Worm (Caenorhabditis elegans) whole organism, midembryonic: Measurements from ENCODE around the gene C36C5.4.

ENCODE experiments used
- T22C8.4 ChIP-seq: fragments of 200-800 bp; sonication (Bioruptor generic); IDR thresholded peaks from 2 replicates; pipeline ENCODE4 v1.3.6; 2022; ENCODE audit warnings: missing genetic modification characterization, missing compliant biosample characterization
- cog-1 ChIP-seq: sonication (generic microtip); optimal IDR thresholded peaks from 2 replicates; lab custom pipeline; 2016; ENCODE audit warnings: missing genetic modification characterization, missing compliant biosample characterization
- flt-1 ChIP-seq: fragments of 200-800 bp; sonication (Bioruptor generic); IDR thresholded peaks from 2 replicates; pipeline ENCODE4 v1.3.6; 2022; ENCODE audit warnings: missing genetic modification characterization, missing compliant biosample characterization
- klf-2 ChIP-seq: fragments of 200-800 bp; sonication (Bioruptor generic); conservative IDR thresholded peaks from 2 replicates; pipeline ENCODE4 v1.3.6; 2022; ENCODE audit warnings: missing genetic modification reagents, missing genetic modification characterization, missing compliant biosample characterization
- med-1 ChIP-seq: sonication (generic microtip); optimal IDR thresholded peaks from 2 replicates; lab custom pipeline; 2017; ENCODE audit warnings: missing genetic modification characterization, mild to moderate bottlenecking, missing compliant biosample characterization, antibody characterized with exemption, missing genetic modification reagents; ENCODE audit not compliant: insufficient read depth
- ref-1 ChIP-seq: fragments of 200-800 bp; sonication (Bioruptor generic); conservative IDR thresholded peaks from 2 replicates; pipeline ENCODE4 v1.3.6; 2022; ENCODE audit warnings: missing genetic modification reagents, missing genetic modification characterization, missing compliant biosample characterization
- tab-1 ChIP-seq: fragments of 200-800 bp; sonication (Bioruptor generic); IDR thresholded peaks from 2 replicates; pipeline ENCODE4 v1.3.6; 2022; ENCODE audit warnings: missing genetic modification characterization, missing compliant biosample characterization
- ztf-23 ChIP-seq: fragments of 200-800 bp; sonication (Bioruptor generic); IDR thresholded peaks from 2 replicates; pipeline ENCODE4 v1.3.6; 2022; ENCODE audit warnings: missing genetic modification reagents, missing genetic modification characterization, missing compliant biosample characterization
- ztf-29 ChIP-seq: fragments of 200-800 bp; sonication (Bioruptor generic); IDR thresholded peaks from 2 replicates; pipeline ENCODE4 v1.3.6; 2022; ENCODE audit warnings: missing genetic modification reagents, missing genetic modification characterization, missing compliant biosample characterization

The C36C5.4 gene

DNA sequence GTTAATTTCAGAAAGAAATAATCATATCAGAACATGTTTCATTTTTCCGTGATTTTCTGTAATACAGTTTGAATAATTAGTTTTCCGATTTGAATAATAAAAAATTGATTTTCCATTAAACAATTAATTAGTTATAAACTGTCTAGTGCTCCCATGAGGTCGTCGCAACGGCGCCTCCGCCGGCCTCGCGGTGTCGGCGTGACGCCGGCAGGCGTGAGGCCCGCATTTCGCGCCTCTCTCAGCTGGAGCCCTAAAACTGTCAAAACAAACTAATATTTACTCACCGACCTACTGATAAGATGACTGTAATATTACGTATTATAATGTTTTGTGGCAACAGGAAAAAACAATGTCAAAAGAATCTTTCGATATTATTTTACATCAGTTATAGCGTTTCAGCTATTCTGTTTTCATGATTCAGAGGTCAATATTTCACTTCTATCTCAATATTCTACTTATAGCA is 33.0 kb upstream of the C36C5.4 start, which contains the start of gene F02C9.2:
Gene F02C9.2, plus strand, starts transcription at position 413 of the 463 bp plus-strand sequence.
- TF ChIP-seq ref-1 (GFP tag; lab: Robert Waterston, UW) = no peak
- no peak for TF ChIP-seq T22C8.4 (GFP tag; lab: Robert Waterston, UW)
- TF ChIP-seq cog-1 = no peak
- TF ChIP-seq ztf-23 (GFP tag; lab: Robert Waterston, UW) = no peak
- no peak for TF ChIP-seq tab-1 (GFP tag; lab: Robert Waterston, UW)
- no peak for TF ChIP-seq klf-2 (GFP tag; lab: Robert Waterston, UW)
- no peak for TF ChIP-seq flt-1 (GFP tag; lab: Robert Waterston, UW)
- no peak for TF ChIP-seq ztf-29 (GFP tag; lab: Robert Waterston, UW)
- TF ChIP-seq med-1 = no peak

ce11 chrV:3138488-3138887 is 27.9 kb upstream of the C36C5.4 start, which contains the start of the genes irld-3 and F02C9.1:
TSS of gene irld-3 (minus strand) at chrV:3138588.
TSS of gene F02C9.1 (plus strand) at chrV:3138703.
- no peak for TF ChIP-seq flt-1 (GFP tag; lab: Robert Waterston, UW)
- TF ChIP-seq med-1 = no peak
- no peak for TF ChIP-seq ref-1 (GFP tag; lab: Robert Waterston, UW)
- TF ChIP-seq tab-1 (GFP tag; lab: Robert Waterston, UW) = no peak
- TF ChIP-seq klf-2 (GFP tag; lab: Robert Waterston, UW) = no peak
- no peak for TF ChIP-seq cog-1
- TF ChIP-seq ztf-29 (GFP tag; lab: Robert Waterston, UW) = no peak
- TF ChIP-seq T22C8.4 (GFP tag; lab: Robert Waterston, UW) = no peak
- TF ChIP-seq ztf-23 (GFP tag; lab: Robert Waterston, UW) = no peak

DNA sequence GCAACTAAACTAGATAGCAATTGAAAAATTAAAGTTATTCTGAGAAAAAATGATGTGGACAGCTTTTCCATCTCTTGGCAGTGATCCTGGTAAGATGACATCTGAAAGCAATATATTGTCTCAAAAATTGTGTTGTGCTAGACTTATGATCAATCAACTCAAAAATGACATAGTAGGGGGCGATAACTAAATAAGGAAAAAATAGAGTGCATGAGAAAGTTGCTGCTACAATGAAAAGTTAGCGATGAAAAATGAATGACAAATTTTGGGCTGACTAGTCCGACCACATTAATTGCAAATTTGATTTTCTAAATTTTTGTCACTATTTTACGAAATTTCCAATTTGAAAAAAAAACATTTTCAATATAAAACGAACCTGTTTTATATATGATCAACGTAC is 25.2 kb upstream of the C36C5.4 start, which contains the start of gene srab-9:
Gene srab-9, minus strand, starts transcription at position 101 of the 400 bp plus-strand sequence.
- TF ChIP-seq cog-1 (no peak), tab-1 (GFP tag; lab: Robert Waterston, UW) (no peak), ztf-23 (GFP tag; lab: Robert Waterston, UW) (no peak), ref-1 (GFP tag; lab: Robert Waterston, UW) (no peak), ztf-29 (GFP tag; lab: Robert Waterston, UW) (no peak), med-1 (no peak), klf-2 (GFP tag; lab: Robert Waterston, UW) (no peak), flt-1 (GFP tag; lab: Robert Waterston, UW) (no peak), T22C8.4 (GFP tag; lab: Robert Waterston, UW) (no peak)

- TF ChIP-seq flt-1 (GFP tag; lab: Robert Waterston, UW) = no peak
- TF ChIP-seq ref-1 (GFP tag; lab: Robert Waterston, UW) = no peak
- TF ChIP-seq ztf-23 (GFP tag; lab: Robert Waterston, UW) = no peak
- TF ChIP-seq med-1 = no peak
- TF ChIP-seq ztf-29 (GFP tag; lab: Robert Waterston, UW) = no peak
- TF ChIP-seq cog-1 = no peak
- no peak for TF ChIP-seq tab-1 (GFP tag; lab: Robert Waterston, UW)
- no peak for TF ChIP-seq T22C8.4 (GFP tag; lab: Robert Waterston, UW)
- TF ChIP-seq klf-2 (GFP tag; lab: Robert Waterston, UW) = no peak
Observed at ce11 chrV:3144494-3144893, 21.9 kb upstream of the C36C5.4 start, which contains the start of gene srab-10. TSS of gene srab-10 (minus strand) at chrV:3144594.

DNA sequence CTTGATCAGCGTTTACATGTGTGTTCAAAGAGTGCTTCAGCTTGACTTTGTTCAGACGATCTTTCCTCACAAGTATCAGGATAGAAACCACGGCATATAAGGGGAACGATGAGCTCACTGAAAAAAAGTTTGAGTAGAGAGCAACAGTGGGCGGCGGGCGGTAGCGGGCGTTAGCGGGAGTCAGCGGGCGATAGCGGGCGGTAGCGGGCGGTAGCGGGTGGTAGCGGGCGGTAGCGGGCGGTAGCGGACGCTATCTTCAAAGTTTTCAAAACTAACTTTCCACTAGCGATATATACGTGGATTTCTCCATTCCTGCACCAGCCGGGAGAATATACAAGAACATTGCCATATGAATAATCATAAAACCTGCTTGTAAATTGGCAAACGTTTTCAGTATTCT is 21.1 kb upstream of the C36C5.4 start:
- TF ChIP-seq klf-2 (GFP tag; lab: Robert Waterston, UW) (no peak), ztf-29 (GFP tag; lab: Robert Waterston, UW) (no peak), med-1 (no peak), T22C8.4 (GFP tag; lab: Robert Waterston, UW) (no peak), cog-1 (no peak), ref-1 (GFP tag; lab: Robert Waterston, UW) (no peak), ztf-23 (GFP tag; lab: Robert Waterston, UW) (no peak), tab-1 (GFP tag; lab: Robert Waterston, UW) (0 out of 2 replicates have a peak, but pooled peaks have one; percentile 37)

ce11 chrV:3146932-3147331 is 19.4 kb upstream of the C36C5.4 start, which contains the start of gene srab-11:
TSS of gene srab-11 (minus strand) at chrV:3147032.
- no peak for TF ChIP-seq cog-1
- no peak for TF ChIP-seq T22C8.4 (GFP tag; lab: Robert Waterston, UW)
- TF ChIP-seq ztf-29 (GFP tag; lab: Robert Waterston, UW) = no peak
- TF ChIP-seq tab-1 (GFP tag; lab: Robert Waterston, UW) = no peak
- no peak for TF ChIP-seq ztf-23 (GFP tag; lab: Robert Waterston, UW)
- no peak for TF ChIP-seq ref-1 (GFP tag; lab: Robert Waterston, UW)
- TF ChIP-seq klf-2 (GFP tag; lab: Robert Waterston, UW) = no peak
- TF ChIP-seq med-1 = no peak
- no peak for TF ChIP-seq flt-1 (GFP tag; lab: Robert Waterston, UW)

DNA sequence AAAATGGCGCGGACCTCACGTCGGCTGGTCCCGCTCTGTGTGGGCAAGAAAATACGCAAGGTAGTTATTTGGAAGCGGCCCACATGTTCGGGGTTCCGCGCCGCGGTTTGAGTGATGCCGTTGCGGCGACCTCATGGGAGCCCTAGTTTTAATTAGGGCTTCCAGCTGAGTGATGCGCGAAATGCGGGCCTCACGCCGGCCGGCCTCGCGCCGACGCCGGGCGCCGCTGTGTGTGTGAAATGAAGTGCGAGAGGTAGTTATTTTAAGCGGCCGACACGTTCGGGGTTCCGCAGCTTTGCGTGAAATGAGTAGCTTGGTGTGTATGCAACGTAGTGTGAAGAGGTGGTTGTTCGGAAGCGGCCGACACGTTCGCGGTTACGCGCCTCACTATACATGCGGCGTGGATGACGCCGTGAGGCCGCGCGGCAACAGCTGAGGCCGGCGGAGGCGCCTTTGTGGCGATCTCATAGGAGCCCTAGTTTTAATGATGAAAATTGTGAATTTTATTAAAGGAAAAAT is 16.4 kb upstream of the C36C5.4 start:
- TF ChIP-seq ztf-29 (GFP tag; lab: Robert Waterston, UW) (no peak), cog-1 (no peak), klf-2 (GFP tag; lab: Robert Waterston, UW) (no peak), ref-1 (GFP tag; lab: Robert Waterston, UW) (no peak), flt-1 (GFP tag; lab: Robert Waterston, UW) (no peak), ztf-23 (GFP tag; lab: Robert Waterston, UW) (no peak), med-1 (no peak), T22C8.4 (GFP tag; lab: Robert Waterston, UW) (no peak)

ce11 chrV:3151862-3152261 is 14.5 kb upstream of the C36C5.4 start, which contains the start of gene srab-6:
TSS of gene srab-6 (minus strand) at chrV:3151962.
- TF ChIP-seq T22C8.4 (GFP tag; lab: Robert Waterston, UW) = no peak
- TF ChIP-seq klf-2 (GFP tag; lab: Robert Waterston, UW) = no peak

ce11 chrV:3155072-3155471 is 11.3 kb upstream of the C36C5.4 start, which contains the start of gene srab-7:
TSS of gene srab-7 (minus strand) at chrV:3155172.
- TF ChIP-seq cog-1 (no peak), ztf-23 (GFP tag; lab: Robert Waterston, UW) (no peak), klf-2 (GFP tag; lab: Robert Waterston, UW) (no peak), med-1 (no peak), tab-1 (GFP tag; lab: Robert Waterston, UW) (no peak), T22C8.4 (GFP tag; lab: Robert Waterston, UW) (no peak), flt-1 (GFP tag; lab: Robert Waterston, UW) (no peak), ref-1 (GFP tag; lab: Robert Waterston, UW) (no peak), ztf-29 (GFP tag; lab: Robert Waterston, UW) (no peak)
